Worm (Caenorhabditis elegans) whole organism, early embryonic: ENCODE results near the gene F59H6.14.

Source experiments
- ama-1 ChIP-seq: fragments of 150-350 bp; optimal IDR thresholded peaks from 2 replicates; lab custom pipeline; 2014
- flt-1 ChIP-seq: fragments of 200-800 bp; sonication (Bioruptor generic); IDR thresholded peaks from 2 replicates; pipeline ENCODE4 v1.3.6; 2022; ENCODE audit warnings: missing genetic modification characterization, missing compliant biosample characterization
- hmg-4 ChIP-seq: fragments of 200-800 bp; sonication (Bioruptor generic); optimal IDR thresholded peaks from 2 replicates; lab custom pipeline; 2018; ENCODE audit warnings: mild to moderate bottlenecking, missing genetic modification characterization, missing compliant biosample characterization
- tra-4 ChIP-seq: sonication (generic microtip); optimal IDR thresholded peaks from 2 replicates; lab custom pipeline; 2017; ENCODE audit warnings: missing genetic modification characterization, missing compliant biosample characterization

DNA sequence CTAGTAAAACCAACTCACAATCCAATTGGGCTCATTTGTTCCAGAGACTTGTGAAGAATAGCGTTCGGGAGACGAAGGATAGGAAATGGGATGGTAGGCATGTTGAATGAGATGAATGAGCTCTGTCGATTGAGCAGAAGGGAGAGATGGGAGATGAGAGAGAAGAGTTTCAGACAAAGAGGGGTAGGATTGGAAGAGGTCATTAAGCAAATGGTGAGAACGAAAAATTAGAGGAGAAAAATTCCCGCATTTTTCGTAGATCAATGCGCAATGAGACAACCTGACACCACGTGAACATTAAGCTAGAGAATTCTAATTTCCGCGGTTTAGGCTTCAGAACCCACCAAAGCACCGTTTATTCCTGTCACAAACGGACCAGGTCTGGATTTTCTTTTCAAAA lies 30.6 kb downstream of the F59H6.14 start, which contains the start of gene F07E5.13:
- TF ChIP-seq ama-1 (no peak), hmg-4 (GFP tag; lab: Kevin White, UChicago) (no peak), flt-1 (GFP tag; lab: Robert Waterston, UW) (no peak), tra-4 (tag; lab: Kevin White, UChicago) (no peak)
